Worm (Caenorhabditis elegans) whole organism, midembryonic: ENCODE data around the gene M04D8.4.

Source experiments
- T22C8.4 ChIP-seq: fragments of 200-800 bp; sonication (Bioruptor generic); IDR thresholded peaks from 2 replicates; pipeline ENCODE4 v1.3.6; 2022; ENCODE audit warnings: missing genetic modification characterization, missing compliant biosample characterization
- cog-1 ChIP-seq: sonication (generic microtip); optimal IDR thresholded peaks from 2 replicates; lab custom pipeline; 2016; ENCODE audit warnings: missing genetic modification characterization, missing compliant biosample characterization
- med-1 ChIP-seq: sonication (generic microtip); optimal IDR thresholded peaks from 2 replicates; lab custom pipeline; 2017; ENCODE audit warnings: missing genetic modification characterization, mild to moderate bottlenecking, missing compliant biosample characterization, antibody characterized with exemption, missing genetic modification reagents; ENCODE audit not compliant: insufficient read depth

DNA sequence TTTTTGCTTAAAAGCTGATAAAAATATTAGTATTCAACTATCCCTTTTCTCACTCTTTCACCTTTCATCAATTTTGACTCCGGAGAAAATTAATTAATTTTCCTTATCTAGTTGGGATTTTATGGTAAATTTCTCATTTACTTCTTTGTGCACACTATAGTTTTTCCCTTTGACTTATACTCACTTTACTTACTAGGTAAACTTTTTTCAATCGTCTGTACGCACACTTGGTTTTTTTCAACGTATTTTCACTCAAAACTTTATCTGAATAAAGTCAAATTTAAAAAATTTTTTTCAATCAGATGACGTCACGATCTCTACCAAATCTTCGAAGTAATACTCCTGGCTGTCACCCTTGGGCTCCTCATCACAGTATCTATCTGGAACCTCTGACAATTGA is 18.3 kb downstream of the M04D8.4 start, which contains the start of gene C05B5.16:
- TF ChIP-seq cog-1 (tag; lab: Kevin White, UChicago) (no peak), med-1 (no peak), T22C8.4 (GFP tag; lab: Robert Waterston, UW) (no peak)
